Fruit fly (Drosophila melanogaster) whole organism, embryonic: ENCODE data around the gene CG4301.

ENCODE experiments used
- B-H1 ChIP-seq: fragments of 200-800 bp; sonication (Bioruptor generic); IDR thresholded peaks from 3 replicates; pipeline ENCODE4 v1.3.6; 2022; ENCODE audit warnings: missing biosample characterization, missing genetic modification characterization
- CG10147 ChIP-seq: fragments of 200-800 bp; sonication (Bioruptor generic); optimal IDR thresholded peaks from 2 replicates; lab custom pipeline; 2019; ENCODE audit warnings: missing biosample characterization, mild to moderate bottlenecking, missing genetic modification characterization, moderate library complexity
- CG10209 ChIP-seq: fragments of 200-800 bp; sonication (Bioruptor generic); optimal IDR thresholded peaks from 3 replicates; lab custom pipeline; 2017; ENCODE audit warnings: missing biosample characterization, mild to moderate bottlenecking, missing genetic modification characterization, missing genetic modification reagents
- CG10462 ChIP-seq: fragments of 200-800 bp; sonication (Bioruptor generic); optimal IDR thresholded peaks from 2 replicates; lab custom pipeline; 2016; ENCODE audit warnings: missing biosample characterization, missing genetic modification characterization
- CG10654 ChIP-seq: fragments of 200-800 bp; sonication (Bioruptor generic); optimal IDR thresholded peaks from 2 replicates; lab custom pipeline; 2016; ENCODE audit warnings: missing biosample characterization, missing genetic modification characterization
- CG11398 ChIP-seq: fragments of 200-800 bp; sonication (Bioruptor generic); optimal IDR thresholded peaks from 2 replicates; lab custom pipeline; 2016; ENCODE audit warnings: missing biosample characterization, missing genetic modification characterization
- CG11560 ChIP-seq: fragments of 200-800 bp; sonication (Bioruptor generic); IDR thresholded peaks from 3 replicates; pipeline ENCODE4 v1.3.6; 2022; ENCODE audit warnings: missing biosample characterization, missing genetic modification characterization
- CG12236 ChIP-seq: fragments of 200-800 bp; sonication (Bioruptor generic); optimal IDR thresholded peaks from 2 replicates; lab custom pipeline; 2016; ENCODE audit warnings: missing biosample characterization, missing genetic modification characterization
- CG1233 ChIP-seq: fragments of 200-800 bp; sonication (Bioruptor generic); optimal IDR thresholded peaks from 4 replicates; lab custom pipeline; 2018; ENCODE audit warnings: missing biosample characterization, mild to moderate bottlenecking, missing genetic modification characterization
- CG13624 ChIP-seq: fragments of 200-800 bp; sonication (Bioruptor generic); optimal IDR thresholded peaks from 2 replicates; lab custom pipeline; 2016; ENCODE audit warnings: missing biosample characterization, missing genetic modification characterization
- CG16863 ChIP-seq: fragments of 200-800 bp; sonication (Bioruptor generic); optimal IDR thresholded peaks from 3 replicates; lab custom pipeline; 2016; ENCODE audit warnings: missing biosample characterization, missing genetic modification characterization
- CG17802 ChIP-seq: fragments of 200-800 bp; sonication (Bioruptor generic); optimal IDR thresholded peaks from 2 replicates; lab custom pipeline; 2018; ENCODE audit warnings: missing biosample characterization, mild to moderate bottlenecking, missing genetic modification characterization, moderate library complexity
- CG2889 ChIP-seq: fragments of 200-800 bp; sonication (Bioruptor generic); IDR thresholded peaks from 3 replicates; pipeline ENCODE4 v1.3.6; 2022; ENCODE audit warnings: missing biosample characterization, missing genetic modification characterization
- CG31224 ChIP-seq: fragments of 200-800 bp; sonication (Bioruptor generic); IDR thresholded peaks from 2 replicates; pipeline ENCODE4 v1.3.6; 2022; ENCODE audit warnings: missing biosample characterization, missing genetic modification characterization
- CG32532 ChIP-seq: fragments of 200-800 bp; sonication (Bioruptor generic); IDR thresholded peaks from 2 replicates; pipeline ENCODE4 v1.3.6; 2022; ENCODE audit warnings: missing biosample characterization, missing genetic modification characterization
- CG32772 ChIP-seq: fragments of 200-800 bp; sonication (Bioruptor generic); IDR thresholded peaks from 2 replicates; pipeline ENCODE4 v1.3.6; 2022; ENCODE audit warnings: missing biosample characterization, missing genetic modification characterization
- CG3726 ChIP-seq: fragments of 200-800 bp; sonication (Bioruptor generic); IDR thresholded peaks from 3 replicates; pipeline ENCODE4, ENCODE4 v1.3.6; 2022; ENCODE audit warnings: missing biosample characterization, missing genetic modification characterization
- CG3995 ChIP-seq: fragments of 200-800 bp; sonication (Bioruptor generic); optimal IDR thresholded peaks from 3 replicates; lab custom pipeline; 2016; ENCODE audit warnings: missing biosample characterization, missing genetic modification characterization
- CG5953 ChIP-seq: fragments of 200-800 bp; sonication (Bioruptor generic); IDR thresholded peaks from 2 replicates; pipeline ENCODE4 v1.3.6; 2022; ENCODE audit warnings: missing biosample characterization, missing genetic modification characterization
- CG6689 ChIP-seq: fragments of 200-800 bp; sonication (Bioruptor generic); IDR thresholded peaks from 2 replicates; pipeline ENCODE4 v1.3.6; 2022; ENCODE audit warnings: missing biosample characterization, missing genetic modification characterization
- CG6813 ChIP-seq: fragments of 200-800 bp; sonication (Bioruptor generic); optimal IDR thresholded peaks from 2 replicates; lab custom pipeline; 2017; ENCODE audit warnings: missing biosample characterization, missing genetic modification characterization, mild to moderate bottlenecking, moderate library complexity, missing genetic modification reagents
- CG8924 ChIP-seq: fragments of 200-800 bp; optimal IDR thresholded peaks from 3 replicates; lab custom pipeline; 2019; ENCODE audit warnings: missing biosample characterization, mild to moderate bottlenecking, missing genetic modification characterization, moderate library complexity
- CrebB ChIP-seq: fragments of 200-800 bp; sonication (Bioruptor generic); optimal IDR thresholded peaks from 3 replicates; lab custom pipeline; 2018; ENCODE audit warnings: missing biosample characterization, mild to moderate bottlenecking, missing genetic modification characterization
- Dp ChIP-seq: fragments of 200-800 bp; sonication (Bioruptor generic); optimal IDR thresholded peaks from 2 replicates; lab custom pipeline; 2018; ENCODE audit warnings: missing biosample characterization, mild to moderate bottlenecking, missing genetic modification characterization, moderate library complexity
- Elba2 ChIP-seq: fragments of 200-800 bp; sonication (Bioruptor generic); optimal IDR thresholded peaks from 3 replicates; lab custom pipeline; 2016; ENCODE audit warnings: missing biosample characterization, missing genetic modification characterization
- Hmx ChIP-seq: fragments of 200-800 bp; sonication (Bioruptor generic); optimal IDR thresholded peaks from 2 replicates; lab custom pipeline; 2016; ENCODE audit warnings: missing biosample characterization, missing genetic modification characterization
- Hr39 ChIP-seq: fragments of >200 bp; optimal IDR thresholded peaks from 2 replicates; lab custom pipeline; 2017
- Kr ChIP-seq: fragments of 200-800 bp; sonication (Bioruptor generic); optimal IDR thresholded peaks from 2 replicates; lab custom pipeline; 2017; ENCODE audit warnings: missing biosample characterization, mild to moderate bottlenecking, missing genetic modification characterization
- Mes4 ChIP-seq: fragments of 200-800 bp; sonication (Bioruptor generic); optimal IDR thresholded peaks from 2 replicates; lab custom pipeline; 2016; ENCODE audit warnings: missing biosample characterization, missing genetic modification characterization
- NC2β ChIP-seq: fragments of 200-800 bp; sonication (Bioruptor generic); optimal IDR thresholded peaks from 2 replicates; lab custom pipeline; 2016; ENCODE audit warnings: missing biosample characterization, missing genetic modification characterization
- Xbp1 ChIP-seq: fragments of 200-800 bp; sonication (Bioruptor generic); optimal IDR thresholded peaks from 3 replicates; lab custom pipeline; 2016; ENCODE audit warnings: missing biosample characterization, mild to moderate bottlenecking, missing genetic modification characterization
- aop ChIP-seq: fragments of 200-800 bp; sonication (Bioruptor generic); IDR thresholded peaks from 2 replicates; pipeline ENCODE4 v1.3.6; 2022; ENCODE audit warnings: missing biosample characterization, missing genetic modification characterization
- ap ChIP-seq: fragments of 200-800 bp; sonication (Bioruptor generic); IDR thresholded peaks from 2 replicates; pipeline ENCODE4 v1.3.6; 2022; ENCODE audit warnings: missing biosample characterization, missing genetic modification characterization
- bbx ChIP-seq: fragments of 200-800 bp; sonication (Bioruptor generic); IDR thresholded peaks from 2 replicates; pipeline ENCODE4 v1.3.6; 2022; ENCODE audit warnings: missing biosample characterization, missing genetic modification characterization; ENCODE audit not compliant: partially characterized antibody
- cas ChIP-seq: fragments of 200-800 bp; sonication (Bioruptor generic); IDR thresholded peaks from 2 replicates; pipeline ENCODE4 v1.3.6; 2022; ENCODE audit warnings: missing biosample characterization, missing genetic modification characterization
- corto ChIP-seq: fragments of 200-800 bp; sonication (Bioruptor generic); optimal IDR thresholded peaks from 2 replicates; lab custom pipeline; 2016; ENCODE audit warnings: missing biosample characterization, mild to moderate bottlenecking, missing genetic modification characterization, moderate library complexity
- da ChIP-seq: fragments of 200-800 bp; sonication (Bioruptor generic); optimal IDR thresholded peaks from 2 replicates; lab custom pipeline; 2016; ENCODE audit warnings: missing biosample characterization, missing genetic modification characterization
- danr ChIP-seq: fragments of 200-800 bp; sonication (Bioruptor generic); IDR thresholded peaks from 2 replicates; pipeline ENCODE4 v1.3.6; 2022; ENCODE audit warnings: missing biosample characterization, missing genetic modification characterization
- en ChIP-seq: fragments of 200-800 bp; sonication (Bioruptor generic); optimal IDR thresholded peaks from 2 replicates; lab custom pipeline; 2016; ENCODE audit warnings: missing biosample characterization, missing genetic modification characterization
- lola ChIP-seq, 3 experiments: fragments of >200 bp in 2 of 3; fragments of 200-800 bp in 1 of 3; sonication (Bioruptor generic) in 1 of 3; optimal IDR thresholded peaks; 2 replicates each; lab custom pipeline; 2017 to 2019; ENCODE audit warnings: missing biosample characterization in 3 of 3, missing genetic modification characterization in 3 of 3, mild to moderate bottlenecking in 1 of 3, moderate library complexity in 1 of 3
- mirr ChIP-seq: fragments of 200-800 bp; sonication (Bioruptor generic); optimal IDR thresholded peaks from 3 replicates; lab custom pipeline; 2018; ENCODE audit warnings: missing biosample characterization, mild to moderate bottlenecking, missing genetic modification characterization
- nau ChIP-seq: fragments of 200-800 bp; sonication (Bioruptor generic); optimal IDR thresholded peaks from 3 replicates; lab custom pipeline; 2017; ENCODE audit warnings: missing biosample characterization, mild to moderate bottlenecking, missing genetic modification characterization, missing genetic modification reagents
- nerfin-1 ChIP-seq: fragments of 200-800 bp; sonication (Bioruptor generic); optimal IDR thresholded peaks from 3 replicates; lab custom pipeline; 2019; ENCODE audit warnings: missing biosample characterization, mild to moderate bottlenecking, missing genetic modification characterization, moderate library complexity
- otp ChIP-seq: fragments of 200-800 bp; sonication (Bioruptor generic); IDR thresholded peaks from 3 replicates; pipeline ENCODE4, ENCODE4 v1.3.6; 2022; ENCODE audit warnings: missing biosample characterization, missing genetic modification characterization
- rib ChIP-seq: fragments of 200-800 bp; sonication (Bioruptor generic); IDR thresholded peaks from 2 replicates; pipeline ENCODE4 v1.3.6; 2022; ENCODE audit warnings: missing biosample characterization, missing genetic modification characterization
- schlank ChIP-seq: fragments of 200-800 bp; sonication (Bioruptor generic); optimal IDR thresholded peaks from 2 replicates; lab custom pipeline; 2018; ENCODE audit warnings: missing biosample characterization, mild to moderate bottlenecking, missing genetic modification characterization
- stwl ChIP-seq: fragments of 200-800 bp; sonication (Bioruptor generic); optimal IDR thresholded peaks from 3 replicates; lab custom pipeline; 2018; ENCODE audit warnings: missing biosample characterization, mild to moderate bottlenecking, missing genetic modification characterization, moderate library complexity
- unc-4 ChIP-seq: fragments of 200-800 bp; sonication (Bioruptor generic); IDR thresholded peaks from 2 replicates; pipeline ENCODE4 v1.3.6; 2022; ENCODE audit warnings: missing biosample characterization, missing genetic modification characterization; ENCODE audit not compliant: partially characterized antibody
- usp ChIP-seq: fragments of >200 bp; optimal IDR thresholded peaks from 2 replicates; lab custom pipeline; 2017; ENCODE audit warnings: missing biosample characterization, missing genetic modification characterization
- zfh1 ChIP-seq: fragments of 200-800 bp; sonication (Bioruptor generic); IDR thresholded peaks from 3 replicates; pipeline ENCODE4 v1.3.6; 2022; ENCODE audit warnings: missing biosample characterization, missing genetic modification characterization

The CG4301 gene

DNA sequence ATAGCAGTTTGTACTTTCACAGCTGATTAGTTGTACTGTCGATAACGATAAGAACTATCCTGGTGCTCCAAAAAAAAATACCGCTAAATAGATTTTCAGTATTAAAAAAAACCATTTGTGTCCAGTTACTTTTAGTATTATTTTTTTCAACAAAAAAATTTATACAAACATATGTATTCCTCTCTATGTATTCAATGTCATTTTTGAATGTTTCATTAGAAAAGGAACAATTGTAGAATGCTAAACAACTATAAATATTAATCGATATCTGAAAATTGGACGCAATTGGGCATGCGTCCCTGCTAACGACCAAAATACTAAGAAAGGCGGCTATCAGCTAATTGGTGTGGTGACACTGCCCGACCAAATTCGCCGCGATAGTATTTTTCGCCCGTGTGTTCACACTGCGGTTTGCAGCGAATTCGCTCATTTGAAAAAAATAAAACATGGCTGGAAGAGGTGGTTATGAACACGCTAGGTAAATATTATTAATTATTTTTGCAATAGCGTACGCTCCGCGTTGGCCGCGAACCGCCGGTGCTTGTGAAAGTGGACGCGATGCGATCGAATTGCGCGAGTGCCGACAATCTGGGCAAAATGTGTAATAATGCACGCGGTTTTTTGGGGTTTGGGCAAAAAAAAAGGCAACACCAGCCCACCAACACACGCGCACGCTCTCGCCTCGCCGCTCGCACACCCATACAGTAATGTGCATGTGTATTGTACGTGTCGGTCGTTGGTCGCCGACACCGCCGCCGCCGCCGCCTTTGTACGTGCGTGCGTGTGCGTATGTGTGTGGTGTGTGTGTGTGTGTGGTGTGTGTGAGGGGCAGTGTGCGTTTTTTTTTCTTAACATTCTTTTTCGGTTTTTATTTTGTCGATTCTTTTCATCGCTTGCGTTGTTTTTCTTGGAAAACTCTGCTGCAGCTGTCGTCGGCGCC lies 43.2 kb downstream of the CG4301 start, which contains the start of the genes CG34015 and eIF4H1 (continued):
- TF ChIP-seq CG3726 (GFP tag; lab: Robert Waterston, UW) (no peak), Elba2 (GFP tag; lab: Kevin White, UChicago) (no peak), CG32532 (GFP tag; lab: Robert Waterston, UW) (no peak), usp (GFP tag; lab: Kevin White, UChicago) (no peak), Kr (GFP tag; lab: Kevin White, UChicago) (no peak), lola (GFP tag; optimal IDR thresholded peaks at IDR 0.05; lab: Kevin White, UChicago) (peak in 1 of 3 experiments; percentile 33), CG8924 (tag; lab: Kevin White, UChicago) (peak; percentile 6), CrebB (no peak), zfh1 (GFP tag; lab: Robert Waterston, UW) (no peak), schlank (tag; lab: Kevin White, UChicago) (no peak), cas (GFP tag; lab: Robert Waterston, UW) (no peak), CG17802 (no peak), CG10209 (GFP tag; lab: Kevin White, UChicago) (no peak), stwl (tag; lab: Kevin White, UChicago) (peak; percentile 48), CG10654 (GFP tag; lab: Kevin White, UChicago) (no peak), Hr39 (no peak), CG16863 (GFP tag; lab: Kevin White, UChicago) (no peak), en (GFP tag; lab: Kevin White, UChicago) (no peak), aop (GFP tag; lab: Robert Waterston, UW) (no peak), B-H1 (GFP tag; lab: Robert Waterston, UW) (no peak), CG5953 (no peak), CG12236 (GFP tag; lab: Kevin White, UChicago) (no peak), CG6813 (GFP tag; lab: Kevin White, UChicago) (no peak), corto (GFP tag; lab: Kevin White, UChicago) (no peak), CG32772 (GFP tag; lab: Robert Waterston, UW) (peak; percentile 49; the same call in 1 of the 2 replicates), NC2β (GFP tag; lab: Kevin White, UChicago) (peak; percentile 21), CG11560 (no peak), CG10147 (GFP tag; lab: Kevin White, UChicago) (peak; percentile 1), ap (GFP tag; lab: Robert Waterston, UW) (no peak), rib (GFP tag; lab: Robert Waterston, UW) (no peak; the same call in 1 of the 2 replicates), CG10462 (no peak), bbx (GFP tag; lab: Robert Waterston, UW) (peak; percentile 11; the same call in 1 of the 2 replicates), Dp (GFP tag; lab: Kevin White, UChicago) (peak; percentile 48), unc-4 (GFP tag; lab: Robert Waterston, UW) (peak; percentile 73), da (GFP tag; lab: Kevin White, UChicago) (no peak), CG3995 (GFP tag; lab: Kevin White, UChicago) (peak; percentile 46), mirr (GFP tag; lab: Kevin White, UChicago) (no peak), CG1233 (GFP tag; lab: Kevin White, UChicago) (no peak), Mes4 (GFP tag; lab: Kevin White, UChicago) (no peak), danr (GFP tag; lab: Robert Waterston, UW) (no peak), nau (peak; percentile 4), nerfin-1 (tag; lab: Kevin White, UChicago) (no peak), otp (GFP tag; lab: Robert Waterston, UW) (no peak), Xbp1 (GFP tag; lab: Kevin White, UChicago) (no peak), CG11398 (GFP tag; lab: Kevin White, UChicago) (no peak), Hmx (GFP tag; lab: Kevin White, UChicago) (no peak), CG31224 (no peak), CG2889 (no peak), CG13624 (GFP tag; lab: Kevin White, UChicago) (no peak), CG6689 (GFP tag; lab: Robert Waterston, UW) (no peak)
